Fruit fly (Drosophila melanogaster) whole organism, wandering third instar larva: Measurements from ENCODE around the gene CG8997.

Experiments used
- CG9705 ChIP-seq: fragments of 200-800 bp; sonication (Bioruptor generic); optimal IDR thresholded peaks from 2 replicates; lab custom pipeline; 2018; ENCODE audit warnings: missing biosample characterization, mild to moderate bottlenecking, missing genetic modification characterization
- CrebA ChIP-seq: fragments of 200-800 bp; sonication (Bioruptor generic); optimal IDR thresholded peaks from 2 replicates; lab custom pipeline; 2016; ENCODE audit warnings: missing biosample characterization, mild to moderate bottlenecking, missing genetic modification characterization, borderline replicate concordance
- Dfd ChIP-seq: fragments of >200 bp; optimal IDR thresholded peaks from 2 replicates; lab custom pipeline; 2017; ENCODE audit warnings: missing biosample characterization, missing genetic modification characterization
- Dif ChIP-seq: fragments of 200-275, 200-300 bp; sonication (Bioruptor generic); optimal IDR thresholded peaks from 2 replicates; lab custom pipeline; 2018; ENCODE audit warnings: missing biosample characterization, missing genetic modification characterization; ENCODE audit not compliant: partially characterized antibody
- GATAd ChIP-seq: sonication (Bioruptor generic); optimal IDR thresholded peaks from 2 replicates; lab custom pipeline; 2016; ENCODE audit warnings: missing biosample characterization, missing genetic modification characterization
- HLH106 ChIP-seq: fragments of 200-800 bp; optimal IDR thresholded peaks from 3 replicates; lab custom pipeline; 2019; ENCODE audit warnings: missing biosample characterization, mild to moderate bottlenecking, missing genetic modification characterization, moderate library complexity
- Hr78 ChIP-seq: fragments of >200 bp; optimal IDR thresholded peaks from 2 replicates; lab custom pipeline; 2017; ENCODE audit warnings: missing biosample characterization, missing genetic modification characterization
- Hr83 ChIP-seq: fragments of 200-300 bp; sonication (Bioruptor generic); optimal IDR thresholded peaks from 2 replicates; lab custom pipeline; 2016; ENCODE audit warnings: missing biosample characterization, mild to moderate bottlenecking, missing genetic modification characterization, moderate library complexity; ENCODE audit not compliant: poor library complexity, severe bottlenecking
- Jra ChIP-seq: sonication (Bioruptor generic); optimal IDR thresholded peaks from 2 replicates; lab custom pipeline; 2016; ENCODE audit warnings: missing biosample characterization, missing genetic modification characterization
- Myc ChIP-seq: fragments of >200 bp; optimal IDR thresholded peaks from 2 replicates; lab custom pipeline; 2017
- N ChIP-seq: fragments of >200 bp; optimal IDR thresholded peaks from 2 replicates; lab custom pipeline; 2018; ENCODE audit warnings: missing biosample characterization, missing external identifiers, missing genetic modification characterization
- OdsH ChIP-seq: fragments of 200-800 bp; sonication (Bioruptor generic); optimal IDR thresholded peaks from 2 replicates; lab custom pipeline; 2016; ENCODE audit warnings: missing biosample characterization, mild to moderate bottlenecking, missing genetic modification characterization
- Rel ChIP-seq, 2 experiments: fragments of 200-800 bp; sonication (Bioruptor generic) in 1 of 2; optimal IDR thresholded peaks; 2 replicates in 1 of 2; 3 replicates in 1 of 2; lab custom pipeline; 2016 to 2019; ENCODE audit warnings: mild to moderate bottlenecking in 2 of 2, missing biosample characterization in 2 of 2, missing genetic modification characterization in 2 of 2, moderate library complexity in 1 of 2
- Sp1 ChIP-seq: fragments of 200-800 bp; sonication (Bioruptor generic); optimal IDR thresholded peaks from 3 replicates; lab custom pipeline; 2019; ENCODE audit warnings: missing biosample characterization, mild to moderate bottlenecking, missing genetic modification characterization, moderate library complexity
- Vsx2 ChIP-seq: fragments of 200-300, 225-300 bp; sonication (Bioruptor generic); optimal IDR thresholded peaks from 2 replicates; lab custom pipeline; 2018; ENCODE audit warnings: missing biosample characterization, missing genetic modification characterization; ENCODE audit not compliant: partially characterized antibody
- br ChIP-seq: fragments of 200-800 bp; sonication (Bioruptor generic); optimal IDR thresholded peaks from 2 replicates; lab custom pipeline; 2016; ENCODE audit warnings: missing biosample characterization, missing genetic modification characterization
- brk ChIP-seq: fragments of 200-800 bp; sonication (Bioruptor generic); optimal IDR thresholded peaks from 2 replicates; lab custom pipeline; 2016; ENCODE audit warnings: missing biosample characterization, mild to moderate bottlenecking, missing genetic modification characterization
- dmrt93B ChIP-seq: fragments of 200-800 bp; sonication (Bioruptor generic); optimal IDR thresholded peaks from 2 replicates; lab custom pipeline; 2018; ENCODE audit warnings: missing biosample characterization, mild to moderate bottlenecking, missing genetic modification characterization
- dsf ChIP-seq: sonication (Bioruptor generic); optimal IDR thresholded peaks from 2 replicates; lab custom pipeline; 2016; ENCODE audit warnings: missing biosample characterization, missing genetic modification characterization, borderline replicate concordance
- ey ChIP-seq: fragments of 200-800 bp; sonication (Bioruptor generic); optimal IDR thresholded peaks from 2 replicates; lab custom pipeline; 2016; ENCODE audit warnings: missing biosample characterization, missing genetic modification characterization
- foxo ChIP-seq, 2 experiments: fragments of 200-800 bp; sonication (Bioruptor generic); optimal IDR thresholded peaks; 2 replicates in 1 of 2; 3 replicates in 1 of 2; lab custom pipeline; 2016 to 2017; ENCODE audit warnings: missing biosample characterization in 2 of 2, missing genetic modification characterization in 2 of 2
- fru ChIP-seq: fragments of 200-800 bp; sonication (Bioruptor generic); optimal IDR thresholded peaks from 3 replicates; lab custom pipeline; 2016; ENCODE audit warnings: missing biosample characterization, mild to moderate bottlenecking, missing genetic modification characterization
- h ChIP-seq: fragments of 200-800 bp; sonication (Bioruptor generic); optimal IDR thresholded peaks from 3 replicates; lab custom pipeline; 2016; ENCODE audit warnings: missing biosample characterization, mild to moderate bottlenecking, missing genetic modification characterization
- jim ChIP-seq: fragments of 175-275, 200-325 bp; sonication (Bioruptor generic); optimal IDR thresholded peaks from 2 replicates; lab custom pipeline; 2016; ENCODE audit warnings: missing biosample characterization, mild to moderate bottlenecking, missing genetic modification characterization
- lola ChIP-seq: fragments of >200 bp; optimal IDR thresholded peaks from 2 replicates; lab custom pipeline; 2017; ENCODE audit warnings: missing biosample characterization, missing genetic modification characterization
- pan ChIP-seq: fragments of >200 bp; optimal IDR thresholded peaks from 2 replicates; lab custom pipeline; 2017
- psq ChIP-seq: fragments of 200-800 bp; sonication (Bioruptor generic); optimal IDR thresholded peaks from 3 replicates; lab custom pipeline; 2017; ENCODE audit warnings: missing biosample characterization, mild to moderate bottlenecking, missing genetic modification characterization, moderate library complexity
- rgr ChIP-seq: fragments of 200-800 bp; sonication (Bioruptor generic); optimal IDR thresholded peaks from 3 replicates; lab custom pipeline; 2016; ENCODE audit warnings: missing biosample characterization, mild to moderate bottlenecking, missing genetic modification characterization
- sage ChIP-seq: fragments of 200-800 bp; sonication (Bioruptor generic); optimal IDR thresholded peaks from 2 replicates; lab custom pipeline; 2016; ENCODE audit warnings: missing biosample characterization, mild to moderate bottlenecking, missing genetic modification characterization
- tai ChIP-seq: sonication (Bioruptor generic); optimal IDR thresholded peaks from 2 replicates; lab custom pipeline; 2016; ENCODE audit warnings: missing biosample characterization, missing genetic modification characterization
- usp ChIP-seq: fragments of >200 bp; optimal IDR thresholded peaks from 2 replicates; lab custom pipeline; 2017; ENCODE audit warnings: missing biosample characterization, missing genetic modification characterization
- woc ChIP-seq: sonication (Bioruptor generic); optimal IDR thresholded peaks from 2 replicates; lab custom pipeline; 2016; ENCODE audit warnings: missing biosample characterization, mild to moderate bottlenecking, missing genetic modification characterization

CG8997 gene

dm6 chr2L:13878801-13879200 is 33.7 kb upstream of the CG8997 start:
- TF ChIP-seq rgr (GFP tag; lab: Kevin White, UChicago): peak; percentile 3
- TF ChIP-seq HLH106: no peak
- TF ChIP-seq Vsx2: no peak
- peak; percentile 80 for TF ChIP-seq Hr83 (GFP tag; lab: Kevin White, UChicago)
- TF ChIP-seq Sp1: no peak
- TF ChIP-seq br (GFP tag; lab: Kevin White, UChicago): peak; percentile 14
- no peak for TF ChIP-seq pan
- TF ChIP-seq Rel (GFP tag; optimal IDR thresholded peaks at IDR 0.05; lab: Kevin White, UChicago): no peak
- peak; percentile 19 for TF ChIP-seq Rel (tag; optimal IDR thresholded peaks at IDR 0.05; lab: Kevin White, UChicago)
- no peak for TF ChIP-seq CrebA (GFP tag; lab: Kevin White, UChicago)
- TF ChIP-seq tai (GFP tag; lab: Kevin White, UChicago): peak; percentile 22
- TF ChIP-seq h (GFP tag; lab: Kevin White, UChicago): peak; percentile 62
- TF ChIP-seq Dif (GFP tag; lab: Kevin White, UChicago): peak; percentile 34

dm6 chr2L:13877934-13878580 is 32.9 kb upstream of the CG8997 start:
- peak; percentile 55 for TF ChIP-seq brk (GFP tag; lab: Kevin White, UChicago)
- peak; percentile 59 for TF ChIP-seq Vsx2
- no peak for TF ChIP-seq Jra
- no peak for TF ChIP-seq pan
- peak; percentile 21 for TF ChIP-seq sage (GFP tag; lab: Kevin White, UChicago)

dm6 chr2L:13876698-13877097 is 31.6 kb upstream of the CG8997 start:
- no peak for TF ChIP-seq HLH106
- no peak for TF ChIP-seq OdsH (GFP tag; lab: Kevin White, UChicago)
- no peak for TF ChIP-seq dmrt93B (GFP tag; lab: Kevin White, UChicago)
- TF ChIP-seq GATAd: no peak
- TF ChIP-seq Sp1: no peak
- no peak for TF ChIP-seq woc (GFP tag; lab: Kevin White, UChicago)
- TF ChIP-seq foxo (GFP tag; optimal IDR thresholded peaks at IDR 0.05; lab: Kevin White, UChicago): no peak

- TF ChIP-seq CrebA (GFP tag; lab: Kevin White, UChicago) (no peak), usp (no peak), HLH106 (no peak), br (GFP tag; lab: Kevin White, UChicago) (no peak)
- TF ChIP-seq, all 38 proteins: peak for 0
These were observed 28.0 kb upstream of the CG8997 start for dm6 chr2L:13873147-13873546.

- no peak for TF ChIP-seq Rel (GFP tag; optimal IDR thresholded peaks at IDR 0.05; lab: Kevin White, UChicago)
- no peak for TF ChIP-seq Rel (tag; optimal IDR thresholded peaks at IDR 0.05; lab: Kevin White, UChicago)
- no peak for TF ChIP-seq HLH106
- no peak for TF ChIP-seq psq
- no peak for TF ChIP-seq CG9705
- no peak for TF ChIP-seq N
- no peak for TF ChIP-seq sage (GFP tag; lab: Kevin White, UChicago)
- TF ChIP-seq usp: no peak
- TF ChIP-seq Hr78 (GFP tag; lab: Kevin White, UChicago): no peak
- no peak for TF ChIP-seq jim (GFP tag; lab: Kevin White, UChicago)
- no peak for TF ChIP-seq tai (GFP tag; lab: Kevin White, UChicago)
- TF ChIP-seq GATAd: no peak
- TF ChIP-seq Dfd (GFP tag; lab: Kevin White, UChicago): no peak
- TF ChIP-seq dsf (GFP tag; lab: Kevin White, UChicago): no peak
These were observed 24.3 kb upstream of the CG8997 start for dm6 chr2L:13869400-13869799.

dm6 chr2L:13867653-13868052 is 22.5 kb upstream of the CG8997 start:
- TF ChIP-seq lola (no peak), Dfd (GFP tag; lab: Kevin White, UChicago) (no peak), ey (GFP tag; lab: Kevin White, UChicago) (no peak), Hr78 (GFP tag; lab: Kevin White, UChicago) (no peak), h (GFP tag; lab: Kevin White, UChicago) (no peak), fru (GFP tag; lab: Kevin White, UChicago) (no peak), Myc (no peak), GATAd (no peak), Sp1 (no peak), foxo (GFP tag; optimal IDR thresholded peaks at IDR 0.05; lab: Kevin White, UChicago) (no peak), dsf (GFP tag; lab: Kevin White, UChicago) (no peak), jim (GFP tag; lab: Kevin White, UChicago) (no peak)
